Worm (Caenorhabditis elegans) whole organism, young adult: ENCODE data around the gene haf-1.

Experiments used
- aptf-3 ChIP-seq: fragments of 200-800 bp; sonication (Bioruptor generic); IDR thresholded peaks from 2 replicates; pipeline ENCODE4 v1.3.6; 2022; ENCODE audit warnings: missing genetic modification characterization, missing compliant biosample characterization
- hmg-1.2 ChIP-seq: fragments of 200-800 bp; sonication (Bioruptor generic); IDR thresholded peaks from 2 replicates; pipeline ENCODE4 v1.3.6; 2022; ENCODE audit warnings: missing genetic modification reagents, missing genetic modification characterization, missing compliant biosample characterization
- let-607 ChIP-seq, 2 experiments: fragments of 200-800 bp in 1 of 2; sonication (Bioruptor generic) in 1 of 2; sonication (generic microtip) in 1 of 2; optimal IDR thresholded peaks; 2 replicates each; lab custom pipeline; 2016 to 2018; ENCODE audit warnings: mild to moderate bottlenecking in 2 of 2, missing compliant biosample characterization in 2 of 2, missing genetic modification characterization in 2 of 2, moderate library complexity in 2 of 2, missing genotype in 1 of 2
- lin-54 ChIP-seq: fragments of 200-800 bp; sonication (Bioruptor generic); optimal IDR thresholded peaks from 2 replicates; lab custom pipeline; 2018; ENCODE audit warnings: mild to moderate bottlenecking, missing genetic modification characterization, missing compliant biosample characterization
- mes-4 ChIP-seq: sonication (generic microtip); optimal IDR thresholded peaks from 2 replicates; lab custom pipeline; 2016; ENCODE audit warnings: missing genotype, missing genetic modification characterization, missing compliant biosample characterization
- repo-1 ChIP-seq: sonication (generic microtip); optimal IDR thresholded peaks from 2 replicates; lab custom pipeline; 2017; ENCODE audit warnings: mild to moderate bottlenecking, missing genetic modification characterization, missing compliant biosample characterization

DNA sequence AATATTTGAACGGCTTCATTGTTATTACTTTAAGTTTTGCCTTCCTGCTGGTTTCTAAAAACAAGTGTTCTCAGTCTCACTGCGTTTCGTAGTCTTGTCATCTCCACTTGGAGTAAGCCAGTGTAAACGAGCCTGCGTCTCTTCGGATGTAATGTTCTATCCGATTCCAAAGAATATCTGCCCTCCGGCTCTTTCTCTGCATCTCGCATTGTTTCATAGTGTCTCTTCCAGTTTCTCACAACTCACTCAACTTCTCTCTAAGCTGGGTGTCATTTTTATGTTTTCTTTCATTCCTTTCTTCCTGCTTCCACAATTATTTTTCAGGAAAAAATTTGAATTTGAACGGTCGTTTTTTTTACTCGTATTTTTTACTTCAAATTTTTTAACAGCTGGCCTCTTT, 50.7 kb downstream of the haf-1 start:
- TF ChIP-seq repo-1 (tag; lab: Kevin White, UChicago): no peak
- TF ChIP-seq let-607 (tag; optimal IDR thresholded peaks at IDR 0.05; lab: Kevin White, UChicago): no peak
- no peak for TF ChIP-seq hmg-1.2 (GFP tag; lab: Robert Waterston, UW)
- TF ChIP-seq lin-54 (GFP tag; lab: Kevin White, UChicago): no peak
- no peak for TF ChIP-seq aptf-3 (GFP tag; lab: Robert Waterston, UW)
- TF ChIP-seq mes-4 (tag; lab: Kevin White, UChicago): no peak
